Worm (Caenorhabditis elegans) whole organism, L4 larva: ENCODE results near the gene T04B8.5.

Source experiments
- F26F4.8 ChIP-seq: fragments of 200-800 bp; sonication (Bioruptor generic); conservative IDR thresholded peaks from 2 replicates; pipeline ENCODE4 v1.3.6; 2022; ENCODE audit warnings: missing genetic modification characterization, missing compliant biosample characterization
- ces-1 ChIP-seq: fragments of 150-350 bp; sonication (generic microtip); optimal IDR thresholded peaks from 4 replicates; lab custom pipeline; 2014; ENCODE audit warnings: missing biosample characterization, missing genetic modification reagents, missing genetic modification characterization
- daf-16 ChIP-seq, 3 experiments: sonication (generic microtip); optimal IDR thresholded peaks; 2 replicates each; lab custom pipeline; 2016 to 2017; ENCODE audit warnings: missing genetic modification characterization in 3 of 3, missing genetic modification reagents in 3 of 3, mild to moderate bottlenecking in 2 of 3, missing compliant biosample characterization in 2 of 3, missing biosample characterization in 1 of 3, moderate library complexity in 1 of 3
- fos-1 ChIP-seq: fragments of 150-350 bp; optimal IDR thresholded peaks from 2 replicates; lab custom pipeline; 2014; ENCODE audit warnings: missing biosample characterization, missing genetic modification characterization
- lin-38 ChIP-seq: fragments of 200-800 bp; sonication (Bioruptor generic); IDR thresholded peaks from 2 replicates; pipeline ENCODE4 v1.3.6; 2022; ENCODE audit warnings: missing genetic modification reagents, missing genetic modification characterization, missing compliant biosample characterization
- lsy-2 ChIP-seq, 2 experiments: fragments of 150-350 bp in 1 of 2; sonication (generic microtip) in 1 of 2; optimal IDR thresholded peaks; 2 replicates each; lab custom pipeline; 2014 to 2017; ENCODE audit warnings: missing biosample characterization in 2 of 2, missing genetic modification characterization in 2 of 2
- madf-5 ChIP-seq, 2 experiments: fragments of 200-800 bp; sonication (Bioruptor generic); IDR thresholded peaks; 2 replicates each; pipeline ENCODE4 v1.3.6; 2022; ENCODE audit warnings: missing compliant biosample characterization in 2 of 2, missing genetic modification characterization in 2 of 2
- nhr-10 ChIP-seq: fragments of 150-350 bp; optimal IDR thresholded peaks from 2 replicates; lab custom pipeline; 2014; ENCODE audit warnings: missing biosample characterization, missing genetic modification characterization
- nhr-237 ChIP-seq: sonication (generic microtip); optimal IDR thresholded peaks from 2 replicates; lab custom pipeline; 2017; ENCODE audit warnings: missing biosample characterization, missing genetic modification characterization
- pha-4 ChIP-seq, 2 experiments: fragments of 150-350 bp in 1 of 2; fragments of 200-800 bp in 1 of 2; sonication (Bioruptor generic) in 1 of 2; IDR thresholded peaks in 1 of 2; optimal IDR thresholded peaks in 1 of 2; 2 replicates each; pipeline versions ENCODE4 v1.3.6 to Lab custom; 2014 to 2022; ENCODE audit warnings: missing genetic modification characterization in 2 of 2, missing genetic modification reagents in 2 of 2, missing biosample characterization in 1 of 2, missing compliant biosample characterization in 1 of 2
- pqm-1 ChIP-seq: sonication (generic microtip); optimal IDR thresholded peaks from 2 replicates; lab custom pipeline; 2017; ENCODE audit warnings: missing biosample characterization, missing genetic modification characterization
- unc-39 ChIP-seq: sonication (generic microtip); optimal IDR thresholded peaks from 2 replicates; lab custom pipeline; 2017; ENCODE audit warnings: missing biosample characterization, missing genetic modification characterization
- ztf-11 ChIP-seq: fragments of 150-350 bp; optimal IDR thresholded peaks from 2 replicates; lab custom pipeline; 2014; ENCODE audit warnings: missing biosample characterization, missing genetic modification characterization

DNA sequence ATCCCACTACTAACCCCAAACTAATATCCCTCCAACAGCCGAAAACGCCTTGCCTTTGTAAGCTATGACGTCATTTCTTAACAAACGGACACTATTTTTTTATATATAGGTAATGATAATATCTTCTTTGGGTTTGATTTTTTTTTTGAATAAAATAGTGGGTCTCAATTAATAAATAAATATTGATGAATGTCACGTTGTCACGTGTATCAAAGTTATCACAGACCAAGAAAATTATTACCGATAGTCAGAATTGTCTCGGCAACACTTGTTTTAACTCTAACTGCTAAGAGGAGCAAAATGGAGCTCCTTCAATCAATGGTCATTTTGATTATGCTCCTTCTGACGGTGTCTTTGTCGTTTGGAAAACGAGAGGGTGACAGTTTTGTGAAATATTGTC is 9.6 kb upstream of the T04B8.5 start, which contains the start of gene T04B8.1:
- no peak for TF ChIP-seq madf-5 (GFP tag; IDR thresholded peaks at IDR 0.05; lab: Robert Waterston, UW)
- TF ChIP-seq lsy-2 (tag; optimal IDR thresholded peaks at IDR 0.05; lab: Kevin White, UChicago): no peak
- TF ChIP-seq nhr-10 (tag; lab: Kevin White, UChicago): no peak
- no peak for TF ChIP-seq lin-38 (GFP tag; lab: Robert Waterston, UW)
- no peak for TF ChIP-seq unc-39 (tag; lab: Kevin White, UChicago)
- TF ChIP-seq pqm-1 (tag; lab: Kevin White, UChicago): no peak
- no peak for TF ChIP-seq nhr-237 (tag; lab: Kevin White, UChicago)
- no peak for TF ChIP-seq daf-16 (GFP tag; optimal IDR thresholded peaks at IDR 0.05; lab: Kevin White, UChicago)
- no peak for TF ChIP-seq daf-16 (tag; optimal IDR thresholded peaks at IDR 0.05; lab: Kevin White, UChicago)
- no peak for TF ChIP-seq fos-1 (tag; lab: Kevin White, UChicago)
- TF ChIP-seq F26F4.8 (GFP tag; lab: Robert Waterston, UW): no peak
- no peak for TF ChIP-seq ztf-11 (tag; lab: Kevin White, UChicago)
- no peak for TF ChIP-seq pha-4 (GFP tag; IDR thresholded peaks at IDR 0.05; lab: Robert Waterston, UW)
- TF ChIP-seq pha-4 (tag; optimal IDR thresholded peaks at IDR 0.05; lab: Kevin White, UChicago): no peak
- TF ChIP-seq ces-1 (GFP tag; lab: Kevin White, UChicago): no peak
